Worm (Caenorhabditis elegans) whole organism, young adult: ENCODE measurements around the gene F08F8.11.

Experiments
- C17E4.6 ChIP-seq: fragments of 200-800 bp; sonication (Bioruptor generic); IDR thresholded peaks from 2 replicates; pipeline ENCODE4 v1.3.6; 2022; ENCODE audit warnings: missing genetic modification reagents, missing genetic modification characterization, missing compliant biosample characterization
- F23B12.7 ChIP-seq: sonication (generic microtip); optimal IDR thresholded peaks from 2 replicates; lab custom pipeline; 2017; ENCODE audit warnings: missing genetic modification characterization, mild to moderate bottlenecking, missing compliant biosample characterization, antibody characterized with exemption, moderate library complexity; ENCODE audit not compliant: insufficient read depth
- F37B4.10 ChIP-seq: fragments of 200-800 bp; sonication (Bioruptor generic); IDR thresholded peaks from 2 replicates; pipeline ENCODE4 v1.3.6; 2022; ENCODE audit warnings: missing genetic modification characterization, missing compliant biosample characterization
- F39B2.1 ChIP-seq: fragments of 200-800 bp; sonication (Bioruptor generic); IDR thresholded peaks from 2 replicates; pipeline ENCODE4 v1.3.6; 2022; ENCODE audit warnings: missing genetic modification reagents, missing genetic modification characterization, missing compliant biosample characterization
- F55B11.4 ChIP-seq: sonication (generic microtip); optimal IDR thresholded peaks from 2 replicates; lab custom pipeline; 2016; ENCODE audit warnings: missing compliant biosample characterization, missing genetic modification characterization, borderline replicate concordance; ENCODE audit not compliant: insufficient read depth
- K12H6.12 ChIP-seq: fragments of 200-800 bp; sonication (Bioruptor generic); optimal IDR thresholded peaks from 2 replicates; lab custom pipeline; 2018; ENCODE audit warnings: mild to moderate bottlenecking, missing genetic modification characterization, missing compliant biosample characterization
- Y79H2A.3 ChIP-seq: fragments of 200-800 bp; sonication (Bioruptor generic); conservative IDR thresholded peaks from 2 replicates; pipeline ENCODE4 v1.3.6; 2022; ENCODE audit warnings: missing genetic modification reagents, missing genetic modification characterization, missing compliant biosample characterization
- Y95B8A.8 ChIP-seq: fragments of 200-800 bp; sonication (Bioruptor generic); IDR thresholded peaks from 2 replicates; pipeline ENCODE4 v1.3.6; 2022; ENCODE audit warnings: missing genetic modification reagents, missing genetic modification characterization, missing compliant biosample characterization
- akir-1 ChIP-seq: fragments of 200-800 bp; sonication (Bioruptor generic); optimal IDR thresholded peaks from 2 replicates; lab custom pipeline; 2018; ENCODE audit warnings: mild to moderate bottlenecking, missing genetic modification characterization, moderate library complexity, missing compliant biosample characterization
- atf-7 ChIP-seq: sonication (generic microtip); optimal IDR thresholded peaks from 2 replicates; lab custom pipeline; 2017; ENCODE audit warnings: mild to moderate bottlenecking, missing genetic modification characterization, missing compliant biosample characterization
- athp-1 ChIP-seq: sonication (generic microtip); optimal IDR thresholded peaks from 2 replicates; lab custom pipeline; 2017; ENCODE audit warnings: mild to moderate bottlenecking, missing genetic modification characterization, missing compliant biosample characterization
- attf-3 ChIP-seq: fragments of 200-800 bp; sonication (Bioruptor generic); conservative IDR thresholded peaks from 2 replicates; pipeline ENCODE4 v1.3.6; 2022; ENCODE audit warnings: missing genetic modification reagents, missing genetic modification characterization, missing compliant biosample characterization
- ceh-100 ChIP-seq: fragments of 200-800 bp; sonication (Bioruptor generic); IDR thresholded peaks from 2 replicates; pipeline ENCODE4 v1.3.6; 2022; ENCODE audit warnings: missing genetic modification reagents, missing genetic modification characterization, missing compliant biosample characterization
- ceh-27 ChIP-seq: fragments of 200-800 bp; sonication (Bioruptor generic); optimal IDR thresholded peaks from 2 replicates; lab custom pipeline; 2018; ENCODE audit warnings: mild to moderate bottlenecking, missing genetic modification characterization, moderate library complexity, missing compliant biosample characterization
- ceh-40 ChIP-seq: fragments of 200-800 bp; sonication (Bioruptor generic); IDR thresholded peaks from 2 replicates; pipeline ENCODE4 v1.3.6; 2022; ENCODE audit warnings: missing genetic modification characterization, missing compliant biosample characterization
- ceh-58 ChIP-seq: fragments of 200-800 bp; sonication (Bioruptor generic); IDR thresholded peaks from 2 replicates; pipeline ENCODE4 v1.3.6; 2022; ENCODE audit warnings: missing genetic modification characterization, missing compliant biosample characterization
- ceh-79 ChIP-seq: sonication (generic microtip); optimal IDR thresholded peaks from 2 replicates; lab custom pipeline; 2017; ENCODE audit warnings: mild to moderate bottlenecking, missing genetic modification characterization, missing compliant biosample characterization
- ceh-91 ChIP-seq: fragments of 200-800 bp; sonication (Bioruptor generic); IDR thresholded peaks from 2 replicates; pipeline ENCODE4 v1.3.6; 2022; ENCODE audit warnings: missing genetic modification reagents, missing genetic modification characterization, missing compliant biosample characterization
- dox-1 ChIP-seq: fragments of 200-800 bp; sonication (Bioruptor generic); IDR thresholded peaks from 2 replicates; pipeline ENCODE4 v1.3.6; 2022; ENCODE audit warnings: missing genetic modification reagents, missing genetic modification characterization, missing compliant biosample characterization
- dpl-1 ChIP-seq: fragments of 150-350 bp; optimal IDR thresholded peaks from 2 replicates; lab custom pipeline; 2014; ENCODE audit warnings: missing biosample characterization, missing genetic modification reagents, missing genetic modification characterization
- efl-1 ChIP-seq: fragments of 150-350 bp; optimal IDR thresholded peaks from 2 replicates; lab custom pipeline; 2014; ENCODE audit warnings: missing biosample characterization, missing genetic modification reagents, missing genetic modification characterization
- egl-44 ChIP-seq: fragments of 200-800 bp; sonication (Bioruptor generic); IDR thresholded peaks from 2 replicates; pipeline ENCODE4 v1.3.6; 2022; ENCODE audit warnings: missing genetic modification reagents, missing genetic modification characterization, missing compliant biosample characterization
- egrh-3 ChIP-seq: fragments of 200-800 bp; sonication (Bioruptor generic); IDR thresholded peaks from 2 replicates; pipeline ENCODE4 v1.3.6; 2022; ENCODE audit warnings: missing genetic modification reagents, missing genetic modification characterization, missing compliant biosample characterization
- hmg-20 ChIP-seq: fragments of 200-800 bp; sonication (Bioruptor generic); IDR thresholded peaks from 2 replicates; pipeline ENCODE4 v1.3.6; 2022; ENCODE audit warnings: missing genetic modification reagents, missing genetic modification characterization, missing compliant biosample characterization
- let-526 ChIP-seq: fragments of 200-800 bp; sonication (Bioruptor generic); IDR thresholded peaks from 2 replicates; pipeline ENCODE4 v1.3.6; 2022; ENCODE audit warnings: missing genetic modification reagents, missing genetic modification characterization, missing compliant biosample characterization
- lin-26 ChIP-seq: fragments of 200-800 bp; sonication (Bioruptor generic); IDR thresholded peaks from 2 replicates; pipeline ENCODE4 v1.3.6; 2022; ENCODE audit warnings: missing genetic modification reagents, missing genetic modification characterization, missing compliant biosample characterization
- lin-35 ChIP-seq, 3 experiments: fragments of 150-350 bp in 2 of 3; sonication (generic microtip) in 1 of 3; optimal IDR thresholded peaks; 2 replicates each; lab custom pipeline; 2014 to 2018; ENCODE audit warnings: missing biosample characterization in 3 of 3, missing genetic modification characterization in 3 of 3, missing genetic modification reagents in 3 of 3
- lir-1 ChIP-seq: fragments of 200-800 bp; sonication (Bioruptor generic); conservative IDR thresholded peaks from 2 replicates; pipeline ENCODE4 v1.3.6; 2022; ENCODE audit warnings: missing genetic modification reagents, missing genetic modification characterization, missing compliant biosample characterization
- madf-6 ChIP-seq: fragments of 200-800 bp; sonication (Bioruptor generic); IDR thresholded peaks from 2 replicates; pipeline ENCODE4 v1.3.6; 2022; ENCODE audit warnings: missing genetic modification reagents, missing genetic modification characterization, missing compliant biosample characterization
- mel-28 ChIP-seq: sonication (generic microtip); optimal IDR thresholded peaks from 2 replicates; lab custom pipeline; 2016; ENCODE audit warnings: borderline replicate concordance, mild to moderate bottlenecking, missing genetic modification characterization, missing compliant biosample characterization
- nfyb-1 ChIP-seq: fragments of 200-800 bp; sonication (Bioruptor generic); IDR thresholded peaks from 2 replicates; pipeline ENCODE4 v1.3.6; 2022; ENCODE audit warnings: missing genetic modification reagents, missing genetic modification characterization, missing compliant biosample characterization
- pbrm-1 ChIP-seq: fragments of 200-800 bp; sonication (Bioruptor generic); IDR thresholded peaks from 2 replicates; pipeline ENCODE4 v1.3.6; 2022; ENCODE audit warnings: missing genetic modification reagents, missing genetic modification characterization, missing compliant biosample characterization
- snpc-1.1 ChIP-seq: sonication (generic microtip); optimal IDR thresholded peaks from 2 replicates; lab custom pipeline; 2017; ENCODE audit warnings: missing genetic modification characterization, mild to moderate bottlenecking, missing compliant biosample characterization, antibody characterized with exemption, moderate library complexity, missing genotype, missing genetic modification reagents; ENCODE audit not compliant: insufficient read depth
- snpc-3.4 ChIP-seq: sonication (generic microtip); optimal IDR thresholded peaks from 2 replicates; lab custom pipeline; 2017; ENCODE audit warnings: missing genetic modification characterization, mild to moderate bottlenecking, missing compliant biosample characterization, antibody characterized with exemption, moderate library complexity, missing genotype, missing genetic modification reagents
- sptf-2 ChIP-seq: fragments of 200-800 bp; sonication (Bioruptor generic); optimal IDR thresholded peaks from 2 replicates; lab custom pipeline; 2018; ENCODE audit warnings: mild to moderate bottlenecking, missing genetic modification characterization, missing compliant biosample characterization
- tbp1 ChIP-seq: fragments of 200-800 bp; sonication (Bioruptor generic); optimal IDR thresholded peaks from 2 replicates; lab custom pipeline; 2018; ENCODE audit warnings: mild to moderate bottlenecking, missing genetic modification characterization, missing compliant biosample characterization
- tlf-1 ChIP-seq: fragments of 200-800 bp; sonication (Bioruptor generic); optimal IDR thresholded peaks from 2 replicates; lab custom pipeline; 2018; ENCODE audit warnings: mild to moderate bottlenecking, missing genetic modification characterization, missing compliant biosample characterization
- unc-130 ChIP-seq: sonication (generic microtip); optimal IDR thresholded peaks from 2 replicates; lab custom pipeline; 2016; ENCODE audit warnings: missing genetic modification reagents, missing genetic modification characterization, missing compliant biosample characterization
- xnd-1 ChIP-seq: sonication (generic microtip); optimal IDR thresholded peaks from 2 replicates; lab custom pipeline; 2016; ENCODE audit warnings: missing genotype, missing genetic modification reagents, missing genetic modification characterization, missing compliant biosample characterization
- zfh-2 ChIP-seq: fragments of 200-800 bp; sonication (Bioruptor generic); conservative IDR thresholded peaks from 2 replicates; pipeline ENCODE4 v1.3.6; 2022; ENCODE audit warnings: missing genetic modification reagents, missing genetic modification characterization, missing compliant biosample characterization
- zim-3 ChIP-seq: sonication (generic microtip); optimal IDR thresholded peaks from 2 replicates; lab custom pipeline; 2017; ENCODE audit warnings: mild to moderate bottlenecking, missing genetic modification characterization, moderate library complexity, missing compliant biosample characterization
- ztf-18 ChIP-seq: sonication (generic microtip); optimal IDR thresholded peaks from 2 replicates; lab custom pipeline; 2016; ENCODE audit warnings: missing genotype, mild to moderate bottlenecking, missing genetic modification characterization, missing compliant biosample characterization
- ztf-22 ChIP-seq: fragments of 200-800 bp; sonication (Bioruptor generic); optimal IDR thresholded peaks from 2 replicates; lab custom pipeline; 2018; ENCODE audit warnings: mild to moderate bottlenecking, missing genetic modification characterization, moderate library complexity, missing compliant biosample characterization
- ztf-25 ChIP-seq: fragments of 200-800 bp; sonication (Bioruptor generic); IDR thresholded peaks from 2 replicates; pipeline ENCODE4 v1.3.6; 2022; ENCODE audit warnings: missing genetic modification reagents, missing genetic modification characterization, missing compliant biosample characterization
- ztf-26 ChIP-seq: sonication (generic microtip); optimal IDR thresholded peaks from 2 replicates; lab custom pipeline; 2017; ENCODE audit warnings: missing genetic modification characterization, missing compliant biosample characterization
- ztf-3 ChIP-seq: fragments of 200-800 bp; sonication (Bioruptor generic); optimal IDR thresholded peaks from 2 replicates; lab custom pipeline; 2018; ENCODE audit warnings: mild to moderate bottlenecking, missing genetic modification characterization, missing compliant biosample characterization

The F08F8.11 gene

DNA sequence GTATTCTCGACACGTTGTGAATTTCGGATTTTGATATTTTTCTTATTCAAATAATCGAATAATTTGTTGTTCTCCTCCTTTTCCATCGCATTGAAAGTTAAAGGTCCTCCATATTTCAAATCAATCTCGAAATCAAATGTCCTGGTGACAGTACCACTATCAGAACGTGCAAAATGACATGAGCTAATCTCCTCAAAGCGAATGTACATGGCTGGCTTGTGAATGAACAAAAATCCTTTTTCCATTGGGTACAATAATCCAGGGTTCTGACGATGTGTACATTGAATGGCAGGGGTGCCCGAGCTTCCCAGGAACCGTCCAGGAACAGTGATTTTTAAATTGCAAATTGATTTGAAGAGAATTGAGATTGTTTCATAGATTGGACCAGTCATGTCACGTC is 14.4 kb downstream of the F08F8.11 start:
- TF ChIP-seq tlf-1 = no peak
- TF ChIP-seq snpc-1.1 (tag; lab: Kevin White, UChicago) = no peak
- no peak for TF ChIP-seq madf-6
- TF ChIP-seq ceh-91 (GFP tag; lab: Robert Waterston, UW) = no peak
- no peak for TF ChIP-seq ceh-40 (GFP tag; lab: Robert Waterston, UW)

DNA sequence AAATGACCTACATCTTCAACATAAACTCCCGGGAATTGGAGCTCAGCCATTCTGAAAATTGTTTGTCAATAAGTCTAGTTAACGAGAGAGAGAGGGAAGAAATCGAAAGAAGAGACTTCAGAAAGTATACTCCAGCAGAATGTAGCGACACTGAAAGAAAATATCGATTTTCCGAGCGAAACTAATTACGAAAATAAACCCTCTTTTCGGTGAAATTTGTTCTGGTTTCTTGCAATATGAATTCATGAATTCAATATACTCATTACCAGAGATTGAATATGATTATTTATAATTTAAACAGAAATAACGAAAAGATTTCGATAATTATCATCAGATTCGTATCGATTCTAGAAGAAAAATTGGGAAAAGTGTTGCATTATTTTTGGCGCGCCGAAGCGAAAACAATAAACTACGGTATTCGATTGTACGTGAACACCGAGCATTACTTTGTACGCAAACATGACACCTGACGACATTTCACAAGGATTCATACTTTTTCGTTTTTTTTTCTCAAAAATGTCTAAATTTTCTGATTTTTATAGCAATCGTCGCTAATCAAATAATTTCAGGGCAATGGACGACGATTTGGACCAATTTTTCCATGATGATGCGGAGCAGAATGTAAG is 16.0 kb downstream of the F08F8.11 start, which contains the start of the genes hmg-4 and T20B12.3:
hmg-4 (minus strand) TSS at position 51 of the 626 bp plus-strand sequence.
T20B12.3 (plus strand) TSS at position 570 of the 626 bp plus-strand sequence.
- TF ChIP-seq ceh-27 (GFP tag; lab: Kevin White, UChicago) (no peak), Y95B8A.8 (GFP tag; lab: Robert Waterston, UW) (0 out of 2 replicates have a peak, but pooled peaks have one; percentile 54), egl-44 (GFP tag; lab: Robert Waterston, UW) (no peak), hmg-20 (no peak), ceh-79 (no peak), efl-1 (GFP tag; lab: Kevin White, UChicago) (peak; percentile 93), egrh-3 (GFP tag; lab: Robert Waterston, UW) (no peak), nfyb-1 (0 out of 2 replicates have a peak, but pooled peaks have one; percentile 27), ceh-40 (GFP tag; lab: Robert Waterston, UW) (no peak), Y79H2A.3 (GFP tag; lab: Robert Waterston, UW) (no peak), lin-35 (GFP tag; optimal IDR thresholded peaks at IDR 0.05; lab: Kevin White, UChicago) (no peak), ztf-3 (GFP tag; lab: Kevin White, UChicago) (no peak), ceh-100 (no peak), F39B2.1 (no peak), F23B12.7 (tag; lab: Kevin White, UChicago) (peak; percentile 54), F37B4.10 (GFP tag; lab: Robert Waterston, UW) (no peak), pbrm-1 (GFP tag; lab: Robert Waterston, UW) (no peak), dox-1 (GFP tag; lab: Robert Waterston, UW) (peak; percentile 55), let-526 (no peak), lir-1 (GFP tag; lab: Robert Waterston, UW) (no peak), madf-6 (peak; percentile 87), ztf-26 (tag; lab: Kevin White, UChicago) (no peak), ztf-25 (GFP tag; lab: Robert Waterston, UW) (no peak), sptf-2 (no peak), akir-1 (GFP tag; lab: Kevin White, UChicago) (no peak), C17E4.6 (GFP tag; lab: Robert Waterston, UW) (no peak), attf-3 (no peak), atf-7 (tag; lab: Kevin White, UChicago) (no peak), ztf-22 (GFP tag; lab: Kevin White, UChicago) (no peak), F55B11.4 (no peak), unc-130 (GFP tag; lab: Kevin White, UChicago) (peak; percentile 14), xnd-1 (peak; percentile 50), athp-1 (tag; lab: Kevin White, UChicago) (no peak), snpc-3.4 (tag; lab: Kevin White, UChicago) (peak; percentile 15), K12H6.12 (tag; lab: Kevin White, UChicago) (peak; percentile 4), mel-28 (tag; lab: Kevin White, UChicago) (no peak), zim-3 (no peak), lin-26 (GFP tag; lab: Robert Waterston, UW) (no peak), dpl-1 (GFP tag; lab: Kevin White, UChicago) (peak; percentile 70), ztf-18 (tag; lab: Kevin White, UChicago) (peak; percentile 44), tbp1 (GFP tag; lab: Kevin White, UChicago) (peak; percentile 75), zfh-2 (GFP tag; lab: Robert Waterston, UW) (no peak), ceh-58 (GFP tag; lab: Robert Waterston, UW) (no peak)
